Worm (Caenorhabditis elegans): ENCODE data around the gene bcat-1.

DNA sequence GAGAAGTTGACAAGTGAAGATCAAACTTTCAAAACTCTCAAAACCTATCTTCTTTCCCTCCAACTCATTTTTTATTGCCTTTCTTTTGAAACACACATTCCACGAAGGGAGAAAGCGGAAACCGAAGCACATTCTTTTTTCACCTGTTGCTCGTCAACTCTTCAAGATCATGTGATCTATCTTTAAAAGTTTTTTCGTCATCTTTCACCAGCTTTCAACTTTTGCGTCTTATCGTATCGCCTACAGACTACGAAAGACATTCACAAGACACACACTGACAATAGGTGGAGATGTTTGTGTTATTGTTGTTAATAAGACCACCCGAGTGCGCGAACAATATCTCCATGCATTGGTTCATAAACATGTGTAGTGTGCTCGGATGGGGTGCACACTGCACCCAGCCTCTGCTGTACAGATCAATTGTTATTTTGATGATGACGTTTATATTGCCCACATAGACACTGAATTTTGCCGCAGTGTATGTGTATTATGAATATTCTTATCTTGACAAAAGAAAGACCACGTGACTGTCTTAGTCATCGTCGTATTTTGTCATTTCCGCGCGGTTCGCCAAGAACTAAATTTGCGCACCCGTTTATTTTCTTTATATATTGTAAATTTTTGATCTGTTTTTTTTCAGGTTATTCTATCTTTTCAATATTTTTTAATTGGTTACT, 3.5 kb upstream of the bcat-1 start:
- TF ChIP-seq B0261.1 (tag; optimal IDR thresholded peaks at IDR 0.05) (no peak), ama-1 (optimal IDR thresholded peaks at IDR 0.05) (no peak), ama-1 (GFP tag; optimal IDR thresholded peaks at IDR 0.05) (no peak), zim-3 (tag; optimal IDR thresholded peaks at IDR 0.05) (no peak), pha-4 (tag; optimal IDR thresholded peaks at IDR 0.05) (no peak), egl-44 (GFP tag; IDR thresholded peaks at IDR 0.05) (no peak), Y79H2A.3 (GFP tag; conservative IDR thresholded peaks at IDR 0.05) (no peak)

Measured in whole organism, young adult.